Worm (Caenorhabditis elegans) whole organism, mixed stage, embryonic: ENCODE results near the gene famh-136.
A peak's percentile ranks its signal among the peaks of the same experiment; 100 is the strongest.

Experiments
- ceh-43 ChIP-seq: fragments of 200-800 bp; sonication (Bioruptor generic); optimal IDR thresholded peaks from 2 replicates; lab custom pipeline; 2018; ENCODE audit warnings: mild to moderate bottlenecking, missing genetic modification characterization, moderate library complexity, missing compliant biosample characterization
- ces-1 ChIP-seq: fragments of 150-350 bp; optimal IDR thresholded peaks from 2 replicates; lab custom pipeline; 2014; ENCODE audit warnings: missing biosample characterization, missing genetic modification reagents, missing genetic modification characterization
- drap-1 ChIP-seq: fragments of 200-800 bp; sonication (Bioruptor generic); optimal IDR thresholded peaks from 3 replicates; lab custom pipeline; 2018; ENCODE audit warnings: mild to moderate bottlenecking, missing genetic modification characterization, missing compliant biosample characterization
- hlh-1 ChIP-seq: fragments of 150-350 bp; optimal IDR thresholded peaks from 2 replicates; lab custom pipeline; 2014; ENCODE audit warnings: missing biosample characterization, missing genetic modification reagents, missing genetic modification characterization
- lin-13 ChIP-seq: fragments of 150-350 bp; optimal IDR thresholded peaks from 2 replicates; lab custom pipeline; 2014; ENCODE audit warnings: missing biosample characterization, missing genetic modification characterization
- mep-1 ChIP-seq: fragments of 150-350 bp; optimal IDR thresholded peaks from 2 replicates; lab custom pipeline; 2017; ENCODE audit warnings: missing biosample characterization, missing genetic modification reagents, missing genetic modification characterization, inconsistent platforms
- nhr-12 ChIP-seq: fragments of 150-350 bp; optimal IDR thresholded peaks from 2 replicates; lab custom pipeline; 2014; ENCODE audit warnings: missing biosample characterization, missing genetic modification characterization
- nhr-237 ChIP-seq: fragments of 150-350 bp; optimal IDR thresholded peaks from 2 replicates; lab custom pipeline; 2014; ENCODE audit warnings: missing biosample characterization, missing genetic modification characterization
- snpc-4 ChIP-seq: fragments of 150-350 bp; optimal IDR thresholded peaks from 2 replicates; lab custom pipeline; 2014; ENCODE audit warnings: missing biosample characterization, missing genetic modification characterization
- unc-39 ChIP-seq: fragments of 150-350 bp; optimal IDR thresholded peaks from 2 replicates; lab custom pipeline; 2014; ENCODE audit warnings: missing biosample characterization, missing genetic modification characterization
- unc-62 ChIP-seq: fragments of 150-350 bp; optimal IDR thresholded peaks from 2 replicates; lab custom pipeline; 2014; ENCODE audit warnings: missing biosample characterization, missing genetic modification reagents, missing genetic modification characterization

- TF ChIP-seq unc-39 (tag; lab: Kevin White, UChicago) (no peak), hlh-1 (peak; percentile 5), nhr-12 (tag; lab: Kevin White, UChicago) (no peak), ces-1 (GFP tag; lab: Kevin White, UChicago) (no peak), ceh-43 (GFP tag; lab: Kevin White, UChicago) (no peak), snpc-4 (tag; lab: Kevin White, UChicago) (no peak), unc-62 (GFP tag; lab: Kevin White, UChicago) (no peak), drap-1 (GFP tag; lab: Kevin White, UChicago) (no peak), nhr-237 (tag; lab: Kevin White, UChicago) (no peak), mep-1 (tag; lab: Kevin White, UChicago) (no peak), lin-13 (no peak)
Measured at ce11 chrIII:8850482-8851047, 37.0 kb upstream of the famh-136 start, which contains the start of gene F44E2.9.
